Fruit fly (Drosophila melanogaster): Measurements from ENCODE around the gene CG14377.

The CG14377 gene

DNA sequence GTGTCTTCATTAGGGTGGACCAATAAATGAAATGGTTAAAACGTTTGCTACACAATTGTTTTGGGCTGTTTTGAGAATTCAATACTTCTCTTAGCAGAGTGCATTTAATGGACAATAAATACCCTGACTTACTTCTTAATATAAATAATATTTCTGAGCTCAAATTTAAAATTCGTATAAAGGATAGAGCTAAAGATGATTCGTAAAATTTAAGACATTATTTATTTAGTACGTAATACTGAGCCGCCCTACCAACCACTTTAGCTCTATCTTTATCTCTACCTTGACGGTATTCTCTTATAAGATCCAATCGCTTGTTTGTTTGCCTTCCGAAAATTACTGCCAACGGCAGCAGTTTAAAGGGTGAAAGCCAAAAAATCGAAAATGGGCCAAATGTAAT is 36.0 kb downstream of the CG14377 start (continued):
- TF ChIP-seq Hand (GFP tag; optimal IDR thresholded peaks at IDR 0.05) (peak; percentile 60), mirr (GFP tag; optimal IDR thresholded peaks at IDR 0.05) (peak; percentile 16), CG6689 (GFP tag; IDR thresholded peaks at IDR 0.05) (peak; percentile 71), Lhr (GFP tag; optimal IDR thresholded peaks at IDR 0.05) (peak; percentile 53), CG12942 (GFP tag; optimal IDR thresholded peaks at IDR 0.05) (peak; percentile 70), CG15479 (GFP tag; optimal IDR thresholded peaks at IDR 0.05) (no peak), CG9609 (GFP tag; optimal IDR thresholded peaks at IDR 0.05) (peak; percentile 31), Bdp1 (GFP tag; optimal IDR thresholded peaks at IDR 0.05) (peak; percentile 44), repo (GFP tag; optimal IDR thresholded peaks at IDR 0.05) (no peak), CG13775 (GFP tag; optimal IDR thresholded peaks at IDR 0.05) (peak; percentile 83), Awh (GFP tag; IDR thresholded peaks at IDR 0.05) (peak; percentile 69), Optix (GFP tag; IDR thresholded peaks at IDR 0.05) (no peak), Rfx (GFP tag; IDR thresholded peaks at IDR 0.05) (peak; percentile 75), CG11696 (GFP tag; IDR thresholded peaks at IDR 0.05) (peak; percentile 75), Aef1 (GFP tag; IDR thresholded peaks at IDR 0.05) (peak; percentile 11; the same call in 1 of the 3 replicates), CG11398 (GFP tag; optimal IDR thresholded peaks at IDR 0.05) (no peak), CG7271 (tag; optimal IDR thresholded peaks at IDR 0.05) (peak; percentile 70), klu (GFP tag; IDR thresholded peaks at IDR 0.05) (peak; percentile 35; the same call in 1 of the 2 replicates), NFAT (GFP tag; IDR thresholded peaks at IDR 0.05) (0 out of 2 replicates have a peak, but pooled peaks have one; percentile 12), lmd (GFP tag; IDR thresholded peaks at IDR 0.05) (peak; percentile 74), CG8388 (GFP tag; optimal IDR thresholded peaks at IDR 0.05) (peak; percentile 81), ems (GFP tag; optimal IDR thresholded peaks at IDR 0.05) (no peak), maf-S (GFP tag; optimal IDR thresholded peaks at IDR 0.05) (peak; percentile 43), CkIIα-i1 (GFP tag; IDR thresholded peaks at IDR 0.05) (no peak), CG7372 (GFP tag; IDR thresholded peaks at IDR 0.05) (0 out of 2 replicates have a peak, but pooled peaks have one; percentile 20), Asciz (GFP tag; optimal IDR thresholded peaks at IDR 0.05) (peak; percentile 75), Pdp1 (GFP tag; optimal IDR thresholded peaks at IDR 0.05) (peak; percentile 33 to 63), nmo (GFP tag; optimal IDR thresholded peaks at IDR 0.05) (peak; percentile 70), dati (GFP tag; IDR thresholded peaks at IDR 0.05) (no peak; the same call in 1 of the 2 replicates), CG6654 (GFP tag; optimal IDR thresholded peaks at IDR 0.05) (peak; percentile 2), fu2 (GFP tag; optimal IDR thresholded peaks at IDR 0.05) (peak; percentile 20), D (optimal IDR thresholded peaks at IDR 0.05) (no peak), D (GFP tag; optimal IDR thresholded peaks at IDR 0.05) (peak; percentile 37), CG31365 (tag; optimal IDR thresholded peaks at IDR 0.05) (peak; percentile 37), CG6254 (GFP tag; optimal IDR thresholded peaks at IDR 0.05) (peak; percentile 55), CG33213 (GFP tag; optimal IDR thresholded peaks at IDR 0.05) (no peak), kni (GFP tag; optimal IDR thresholded peaks at IDR 0.05) (no peak), CG4360 (GFP tag; IDR thresholded peaks at IDR 0.05) (no peak), abd-A (tag; optimal IDR thresholded peaks at IDR 0.05) (no peak), prd (optimal IDR thresholded peaks at IDR 0.05) (no peak), prd (GFP tag; IDR thresholded peaks at IDR 0.05) (peak; percentile 62), MTF-1 (GFP tag; optimal IDR thresholded peaks at IDR 0.05; ENCODE audit: borderline replicate concordance) (peak; percentile 47), CG32532 (GFP tag; IDR thresholded peaks at IDR 0.05) (peak; percentile 75), B-H2 (GFP tag; optimal IDR thresholded peaks at IDR 0.05) (peak; percentile 21), CG5953 (GFP tag; IDR thresholded peaks at IDR 0.05) (peak; percentile 30; the same call in 1 of the 2 replicates), CG17361 (GFP tag; IDR thresholded peaks at IDR 0.05) (peak; percentile 81), ssp (GFP tag; IDR thresholded peaks at IDR 0.05) (no peak; the same call in 1 of the 2 replicates), run (tag; optimal IDR thresholded peaks at IDR 0.05) (peak; percentile 72), CG6854 (GFP tag; optimal IDR thresholded peaks at IDR 0.05) (peak; percentile 69), CG3995 (GFP tag; optimal IDR thresholded peaks at IDR 0.05) (peak; percentile 35), CG2875 (GFP tag; optimal IDR thresholded peaks at IDR 0.05) (peak; percentile 74)
